Fruit fly (Drosophila melanogaster): ENCODE data around the gene CG13086.

- no peak for TF ChIP-seq fd96Ca (GFP tag; IDR thresholded peaks at IDR 0.05)
- no peak for TF ChIP-seq EcR (GFP tag; optimal IDR thresholded peaks at IDR 0.05)
- no peak for TF ChIP-seq CG9948 (tag; optimal IDR thresholded peaks at IDR 0.05)
- no peak for TF ChIP-seq Pif1B (GFP tag; optimal IDR thresholded peaks at IDR 0.05)
- TF ChIP-seq CG12605 (GFP tag; IDR thresholded peaks at IDR 0.05) = no peak
- TF ChIP-seq CG34367 (tag; optimal IDR thresholded peaks at IDR 0.05) = no peak
- TF ChIP-seq CG4496 (GFP tag; IDR thresholded peaks at IDR 0.05) = peak; percentile 63
- no peak for TF ChIP-seq gl (tag; optimal IDR thresholded peaks at IDR 0.05)
- TF ChIP-seq CG13204 (GFP tag; optimal IDR thresholded peaks at IDR 0.05) = no peak
- TF ChIP-seq CG8301 (tag; optimal IDR thresholded peaks at IDR 0.05) = no peak
Measured at dm6 chr2L:19363530-19363929, 645 bp upstream of the CG13086 start.
